Worm (Caenorhabditis elegans) whole organism, L4 larva: ENCODE data around the gene F49C12.7.

Source experiments
- ZK546.5 ChIP-seq, 2 experiments: sonication (generic microtip); optimal IDR thresholded peaks; 2 replicates each; lab custom pipeline; 2017; ENCODE audit warnings: missing biosample characterization in 2 of 2, missing genetic modification characterization in 2 of 2
- jun-1 ChIP-seq: fragments of 150-350 bp; optimal IDR thresholded peaks from 2 replicates; lab custom pipeline; 2014; ENCODE audit warnings: missing biosample characterization, missing genetic modification reagents, missing genetic modification characterization
- lin-38 ChIP-seq: fragments of 200-800 bp; sonication (Bioruptor generic); IDR thresholded peaks from 2 replicates; pipeline ENCODE4 v1.3.6; 2022; ENCODE audit warnings: missing genetic modification reagents, missing genetic modification characterization, missing compliant biosample characterization
- lsy-2 ChIP-seq, 2 experiments: fragments of 150-350 bp in 1 of 2; sonication (generic microtip) in 1 of 2; optimal IDR thresholded peaks; 2 replicates each; lab custom pipeline; 2014 to 2017; ENCODE audit warnings: missing biosample characterization in 2 of 2, missing genetic modification characterization in 2 of 2
- nhr-237 ChIP-seq: sonication (generic microtip); optimal IDR thresholded peaks from 2 replicates; lab custom pipeline; 2017; ENCODE audit warnings: missing biosample characterization, missing genetic modification characterization
- skn-1 ChIP-seq: fragments of 150-350 bp; optimal IDR thresholded peaks from 2 replicates; lab custom pipeline; 2014; ENCODE audit warnings: missing biosample characterization, missing genetic modification characterization

- no peak for TF ChIP-seq ZK546.5 (tag; optimal IDR thresholded peaks at IDR 0.05; lab: Kevin White, UChicago)
- no peak for TF ChIP-seq lin-38
- TF ChIP-seq jun-1 (tag; lab: Kevin White, UChicago) = no peak
- TF ChIP-seq lsy-2 (tag; optimal IDR thresholded peaks at IDR 0.05; lab: Kevin White, UChicago) = no peak
- no peak for TF ChIP-seq skn-1
- TF ChIP-seq nhr-237 = no peak
Observed at ce11 chrIV:9296285-9296684, 16.4 kb downstream of the F49C12.7 start, which contains the start of gene F49C12.1.
